Fruit fly (Drosophila melanogaster) Kc167 (cell line): ENCODE data around the gene CG10232.

Experiments
- Myc ChIP-seq: fragments of >200 bp; optimal IDR thresholded peaks from 2 replicates; lab custom pipeline; 2017; ENCODE audit warnings: missing external identifiers
- Sin3A ChIP-seq: fragments of >200 bp; optimal IDR thresholded peaks from 2 replicates; lab custom pipeline; 2018; ENCODE audit warnings: missing external identifiers
- h ChIP-seq: fragments of >200 bp; optimal IDR thresholded peaks from 3 replicates; lab custom pipeline; 2018; ENCODE audit warnings: missing external identifiers
- insv ChIP-seq: fragments of >200 bp; optimal IDR thresholded peaks from 3 replicates; lab custom pipeline; 2018; ENCODE audit warnings: missing external identifiers
- psq ChIP-seq: fragments of >200 bp; optimal IDR thresholded peaks from 2 replicates; lab custom pipeline; 2017; ENCODE audit warnings: missing external identifiers
- ttk ChIP-seq: sonication (Bioruptor generic); optimal IDR thresholded peaks from 2 replicates; lab custom pipeline; 2017; ENCODE audit warnings: missing external identifiers

CG10232 gene

DNA sequence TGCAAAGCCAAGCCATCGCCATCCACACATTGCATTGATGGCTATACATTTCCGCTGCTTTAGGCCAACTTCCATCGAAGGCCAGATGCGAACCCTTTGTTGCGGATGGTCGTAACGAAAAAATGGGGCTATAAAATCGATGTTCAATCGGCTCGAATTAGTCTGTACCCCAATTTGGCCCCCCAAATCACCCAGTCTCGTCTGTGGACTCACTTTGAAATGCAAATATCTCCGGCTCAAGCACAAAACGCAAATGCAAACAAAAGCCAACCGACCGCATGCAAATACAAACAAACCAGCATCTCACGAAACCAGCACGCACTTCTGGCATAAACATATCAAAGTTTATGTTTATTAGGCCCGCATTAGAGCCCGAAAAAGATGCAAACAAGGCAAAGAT, 14.9 kb upstream of the CG10232 start:
- no peak for TF ChIP-seq psq (lab: Kevin White, UChicago)
- no peak for TF ChIP-seq ttk (lab: Kevin White, UChicago)
- no peak for TF ChIP-seq insv (lab: Kevin White, UChicago)
- no peak for TF ChIP-seq Sin3A (lab: Kevin White, UChicago)
- TF ChIP-seq h (lab: Kevin White, UChicago): no peak
- TF ChIP-seq Myc: no peak

- TF ChIP-seq Sin3A (lab: Kevin White, UChicago) (no peak), ttk (lab: Kevin White, UChicago) (no peak), h (lab: Kevin White, UChicago) (no peak), Myc (no peak), psq (lab: Kevin White, UChicago) (no peak), insv (lab: Kevin White, UChicago) (no peak)
Measured at dm6 chr3R:23735648-23736047, 14.2 kb upstream of the CG10232 start.

DNA sequence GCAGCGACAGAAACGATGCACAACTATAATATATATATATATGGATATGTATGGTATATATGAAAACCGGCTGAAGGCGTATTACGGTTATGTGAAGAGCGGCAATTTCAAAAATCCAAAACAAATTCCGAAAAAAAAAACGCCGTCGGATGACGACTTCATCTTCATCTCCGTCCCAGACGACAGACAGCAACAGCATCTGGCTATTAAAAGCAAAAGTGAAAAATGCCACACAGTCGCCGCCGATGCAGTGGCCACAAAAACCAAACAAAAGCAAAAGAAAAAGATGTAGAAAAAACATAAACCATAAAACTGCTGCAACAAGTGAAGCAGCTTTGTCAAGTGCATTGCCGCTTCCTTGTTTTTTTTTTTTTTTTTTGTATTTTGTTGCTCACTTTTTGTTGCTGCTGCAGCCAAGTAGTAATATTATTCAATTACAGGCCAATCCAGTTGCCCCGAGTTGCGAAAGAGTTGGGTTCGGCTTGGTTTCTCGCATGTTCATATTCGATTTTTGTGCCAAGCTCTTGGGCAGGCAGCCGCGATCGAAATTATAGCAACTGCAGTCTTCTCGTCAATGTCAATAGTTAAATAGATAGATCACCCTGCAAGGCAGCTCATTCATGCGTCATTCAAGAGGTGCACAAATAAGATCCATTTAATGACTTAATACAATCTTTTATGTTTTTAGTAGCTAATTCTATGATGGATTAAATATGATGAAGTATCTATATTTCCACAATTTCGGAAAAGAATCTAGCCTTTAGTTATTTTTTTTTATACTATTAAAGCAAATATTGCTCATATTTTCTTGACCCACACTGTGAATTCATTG, 13.4 kb upstream of the CG10232 start:
- TF ChIP-seq Myc (no peak), insv (lab: Kevin White, UChicago) (no peak), psq (lab: Kevin White, UChicago) (no peak), h (lab: Kevin White, UChicago) (no peak), Sin3A (lab: Kevin White, UChicago) (no peak), ttk (lab: Kevin White, UChicago) (no peak)

DNA sequence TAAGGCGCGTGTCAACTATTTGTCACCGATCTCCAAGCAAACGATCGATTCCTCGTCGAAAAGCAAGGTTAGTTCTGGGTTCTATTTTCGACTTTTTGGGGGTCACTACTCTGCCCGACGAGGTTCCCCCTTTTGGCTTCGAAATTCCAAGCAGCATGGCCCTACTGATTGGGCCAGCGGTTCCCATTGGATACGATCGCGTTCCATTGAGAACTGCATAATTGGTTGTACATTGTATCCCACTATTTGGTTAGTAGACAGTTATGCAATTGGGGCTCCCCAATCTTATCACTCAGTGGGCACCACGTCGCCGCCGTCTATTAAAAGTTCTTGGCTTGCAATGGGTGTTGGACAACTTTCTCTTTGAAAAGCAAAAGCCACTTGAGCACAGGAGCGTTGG, 12.3 kb upstream of the CG10232 start:
- no peak for TF ChIP-seq insv (lab: Kevin White, UChicago)
- no peak for TF ChIP-seq Sin3A (lab: Kevin White, UChicago)
- no peak for TF ChIP-seq psq (lab: Kevin White, UChicago)
- TF ChIP-seq ttk (lab: Kevin White, UChicago): no peak
- no peak for TF ChIP-seq h (lab: Kevin White, UChicago)
- no peak for TF ChIP-seq Myc

DNA sequence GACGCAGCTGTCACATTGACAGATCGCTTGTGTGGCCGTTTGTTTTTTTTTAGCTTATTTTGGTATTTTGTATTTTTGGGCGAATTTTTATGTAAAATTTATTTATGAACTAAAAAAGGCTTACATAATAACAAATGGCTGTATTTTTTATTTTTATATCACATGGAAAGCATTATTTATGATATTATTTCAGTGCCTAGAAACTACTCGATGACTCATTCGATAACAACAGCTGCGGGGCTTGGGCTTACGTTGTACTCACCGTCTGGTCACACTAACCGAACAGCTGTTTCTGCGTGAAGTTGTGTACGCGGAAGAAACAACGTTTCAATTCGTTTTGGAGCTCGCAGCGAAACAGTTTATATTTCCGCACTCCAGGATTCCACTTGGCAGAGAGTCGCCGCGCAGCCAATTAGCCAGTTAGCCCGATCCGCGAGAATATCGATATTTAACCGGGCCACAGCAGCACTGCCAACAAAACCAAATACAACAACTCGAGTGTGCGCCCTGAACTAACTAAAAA, 11.6 kb upstream of the CG10232 start, which contains the start of the genes Hmgcr and Rpn9:
Gene Hmgcr, plus strand, starts transcription at position 335 of the 523 bp plus-strand sequence.
Gene Rpn9, minus strand, starts transcription at position 473 of the 523 bp plus-strand sequence.
- TF ChIP-seq Myc (no peak), psq (lab: Kevin White, UChicago) (peak; percentile 83)

dm6 chr3R:23732533-23732932, 11.1 kb upstream of the CG10232 start:
- TF ChIP-seq Myc: no peak
- TF ChIP-seq Sin3A (lab: Kevin White, UChicago): no peak
- no peak for TF ChIP-seq psq (lab: Kevin White, UChicago)
- no peak for TF ChIP-seq insv (lab: Kevin White, UChicago)
- TF ChIP-seq h (lab: Kevin White, UChicago): no peak
- TF ChIP-seq ttk (lab: Kevin White, UChicago): no peak

dm6 chr3R:23730472-23730801, 9.0 kb upstream of the CG10232 start:
- TF ChIP-seq Myc: no peak
- no peak for TF ChIP-seq ttk (lab: Kevin White, UChicago)
- no peak for TF ChIP-seq insv (lab: Kevin White, UChicago)
- TF ChIP-seq psq (lab: Kevin White, UChicago): no peak
- no peak for TF ChIP-seq h (lab: Kevin White, UChicago)
- TF ChIP-seq Sin3A (lab: Kevin White, UChicago): no peak

DNA sequence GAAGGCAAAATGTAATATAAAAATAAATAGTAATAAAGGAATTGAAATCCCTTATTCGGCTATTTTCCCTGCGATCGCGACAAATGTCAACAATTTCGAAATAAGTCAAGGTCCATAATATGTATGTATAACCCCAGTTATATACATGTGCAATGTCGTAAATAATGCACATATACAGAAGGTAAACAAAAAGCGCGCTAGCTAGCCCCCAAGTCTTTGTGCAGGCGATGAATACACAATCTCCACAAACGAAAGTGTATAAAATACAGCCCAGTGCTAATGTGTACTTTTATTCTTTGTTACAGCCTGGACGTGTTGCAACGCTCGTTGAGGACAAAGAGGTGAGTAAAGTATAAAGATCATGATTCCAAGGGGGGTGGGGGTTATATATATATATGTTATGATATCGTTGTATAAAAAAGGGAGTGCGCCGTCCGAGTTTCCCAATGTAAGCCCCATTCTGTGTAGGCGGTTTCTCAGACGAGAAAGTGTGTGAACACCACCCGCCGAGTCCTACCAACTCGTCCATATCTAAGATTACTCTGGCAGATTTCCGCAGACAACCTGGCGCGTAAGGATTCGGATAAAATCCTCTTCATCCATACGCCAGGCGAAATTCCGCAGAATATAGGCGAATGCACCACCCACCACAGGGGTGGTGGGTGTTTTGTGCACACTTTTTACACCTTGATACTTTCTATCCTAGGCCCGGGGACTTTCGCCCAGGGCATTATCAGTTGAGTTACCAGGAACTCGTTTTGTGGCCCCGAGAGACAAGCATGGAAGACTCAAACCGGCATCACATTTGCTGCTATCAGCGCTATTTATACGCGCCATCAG, 8.4 kb upstream of the CG10232 start:
- TF ChIP-seq Myc (no peak), insv (lab: Kevin White, UChicago) (no peak), h (lab: Kevin White, UChicago) (no peak), ttk (lab: Kevin White, UChicago) (no peak), Sin3A (lab: Kevin White, UChicago) (no peak), psq (lab: Kevin White, UChicago) (no peak)

dm6 chr3R:23729066-23729465, 7.6 kb upstream of the CG10232 start:
- TF ChIP-seq ttk (lab: Kevin White, UChicago) (no peak), insv (lab: Kevin White, UChicago) (no peak), Myc (no peak), Sin3A (lab: Kevin White, UChicago) (no peak), h (lab: Kevin White, UChicago) (no peak), psq (lab: Kevin White, UChicago) (no peak)

DNA sequence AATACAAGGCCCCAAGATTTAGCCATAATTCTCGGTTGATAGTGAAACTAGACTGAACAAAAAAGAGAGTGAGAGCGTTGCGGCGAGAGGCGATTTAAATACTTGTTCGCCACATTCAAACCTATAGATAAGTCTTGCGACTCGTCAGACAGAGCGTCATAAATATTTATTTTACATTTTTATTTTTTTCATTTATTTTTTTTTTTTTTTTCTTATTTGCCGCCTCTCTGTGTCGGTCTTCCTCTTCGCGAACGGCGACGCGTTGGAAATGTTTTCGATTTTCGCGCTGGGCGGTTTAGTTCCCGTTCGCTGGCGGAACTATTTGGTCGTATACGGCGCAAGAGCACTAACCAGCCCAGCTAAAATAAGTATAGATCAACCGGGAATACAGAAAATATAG, 6.7 kb upstream of the CG10232 start:
- TF ChIP-seq psq (lab: Kevin White, UChicago): no peak
- no peak for TF ChIP-seq insv (lab: Kevin White, UChicago)
- TF ChIP-seq Sin3A (lab: Kevin White, UChicago): no peak
- TF ChIP-seq h (lab: Kevin White, UChicago): no peak
- TF ChIP-seq Myc: no peak
- no peak for TF ChIP-seq ttk (lab: Kevin White, UChicago)

DNA sequence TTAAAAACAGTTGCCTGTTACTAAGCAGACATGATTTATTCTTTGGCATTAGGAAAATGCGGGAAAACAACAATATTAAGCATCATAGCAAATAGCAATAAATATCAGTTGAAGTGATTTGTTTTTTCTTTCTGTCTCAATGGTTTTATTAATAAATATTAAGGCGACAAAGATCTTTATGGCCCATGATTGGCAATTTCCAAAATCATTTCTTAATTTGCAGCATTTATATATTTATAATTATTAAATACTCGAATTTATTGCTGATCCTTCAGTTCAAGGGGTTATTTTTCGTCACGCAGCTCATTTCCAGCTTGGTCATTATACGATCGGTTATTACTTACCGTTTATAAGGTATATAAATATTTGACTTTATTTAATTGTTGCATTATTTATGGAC, 6.2 kb upstream of the CG10232 start:
- TF ChIP-seq ttk (lab: Kevin White, UChicago) (no peak), h (lab: Kevin White, UChicago) (no peak), Sin3A (lab: Kevin White, UChicago) (no peak), insv (lab: Kevin White, UChicago) (no peak), Myc (no peak), psq (lab: Kevin White, UChicago) (no peak)
